Fruit fly (Drosophila melanogaster) whole organism, pupa: ENCODE results near the gene CG9175.
A peak's percentile ranks its signal among the peaks of the same experiment; 100 is the strongest.

Experiments
- CG10348 ChIP-seq: fragments of 200-800 bp; sonication (Bioruptor generic); IDR thresholded peaks from 2 replicates; pipeline ENCODE4 v1.3.6; 2022; ENCODE audit warnings: missing biosample characterization, missing genetic modification characterization
- CG12605 ChIP-seq: fragments of 200-800 bp; sonication (Bioruptor generic); IDR thresholded peaks from 2 replicates; pipeline ENCODE4 v1.3.6; 2022; ENCODE audit warnings: missing biosample characterization, missing genetic modification characterization
- CG13204 ChIP-seq: fragments of 200-800 bp; sonication (Bioruptor generic); optimal IDR thresholded peaks from 2 replicates; lab custom pipeline; 2018; ENCODE audit warnings: missing biosample characterization, mild to moderate bottlenecking, missing genetic modification characterization, moderate library complexity
- CG14655 ChIP-seq: fragments of 200-800 bp; sonication (Bioruptor generic); optimal IDR thresholded peaks from 3 replicates; lab custom pipeline; 2017; ENCODE audit warnings: mild to moderate bottlenecking, missing biosample characterization, missing genetic modification reagents, missing genetic modification characterization
- CG15710 ChIP-seq: fragments of 200-800 bp; sonication (Bioruptor generic); optimal IDR thresholded peaks from 2 replicates; lab custom pipeline; 2018; ENCODE audit warnings: missing biosample characterization, mild to moderate bottlenecking, missing genetic modification characterization, moderate library complexity
- CG17806 ChIP-seq: fragments of 200-800 bp; sonication (Bioruptor generic); optimal IDR thresholded peaks from 2 replicates; lab custom pipeline; 2018; ENCODE audit warnings: missing biosample characterization, mild to moderate bottlenecking, missing genetic modification characterization, moderate library complexity
- CG32121 ChIP-seq: fragments of 200-800 bp; sonication (Bioruptor generic); IDR thresholded peaks from 2 replicates; pipeline ENCODE4 v1.3.6; 2022; ENCODE audit warnings: missing biosample characterization, missing genetic modification characterization
- CG34367 ChIP-seq: fragments of 200-800 bp; sonication (Bioruptor generic); optimal IDR thresholded peaks from 2 replicates; lab custom pipeline; 2018; ENCODE audit warnings: missing biosample characterization, mild to moderate bottlenecking, missing genetic modification characterization
- CG4496 ChIP-seq: fragments of 200-800 bp; sonication (Bioruptor generic); IDR thresholded peaks from 3 replicates; pipeline ENCODE4 v1.3.6; 2022; ENCODE audit warnings: missing biosample characterization, missing genetic modification characterization
- CG8159 ChIP-seq: fragments of 200-800 bp; sonication (Bioruptor generic); optimal IDR thresholded peaks from 3 replicates; lab custom pipeline; 2018; ENCODE audit warnings: missing biosample characterization, mild to moderate bottlenecking, missing genetic modification characterization, moderate library complexity
- CG8301 ChIP-seq: fragments of 200-800 bp; sonication (Bioruptor generic); optimal IDR thresholded peaks from 2 replicates; lab custom pipeline; 2018; ENCODE audit warnings: missing biosample characterization, mild to moderate bottlenecking, missing genetic modification characterization
- CG9948 ChIP-seq: fragments of 200-800 bp; sonication (Bioruptor generic); optimal IDR thresholded peaks from 2 replicates; lab custom pipeline; 2018; ENCODE audit warnings: missing biosample characterization, mild to moderate bottlenecking, missing genetic modification characterization, moderate library complexity
- D1 ChIP-seq: fragments of 200-800 bp; sonication (Bioruptor generic); optimal IDR thresholded peaks from 2 replicates; lab custom pipeline; 2018; ENCODE audit warnings: missing biosample characterization, mild to moderate bottlenecking, missing genetic modification characterization, moderate library complexity
- EcR ChIP-seq: fragments of 200-800 bp; sonication (Bioruptor generic); optimal IDR thresholded peaks from 3 replicates; lab custom pipeline; 2019; ENCODE audit warnings: missing biosample characterization, missing genetic modification characterization, mild to moderate bottlenecking, moderate library complexity, missing genetic modification reagents
- Ets98B ChIP-seq: fragments of 200-800 bp; sonication (Bioruptor generic); IDR thresholded peaks from 2 replicates; pipeline ENCODE4 v1.3.6; 2022; ENCODE audit warnings: missing biosample characterization, missing genetic modification characterization
- Pif1A ChIP-seq: fragments of 200-800 bp; sonication (Bioruptor generic); optimal IDR thresholded peaks from 3 replicates; lab custom pipeline; 2016; ENCODE audit warnings: missing biosample characterization, missing genetic modification characterization
- Pif1B ChIP-seq: fragments of 200-800 bp; sonication (Bioruptor generic); optimal IDR thresholded peaks from 3 replicates; lab custom pipeline; 2016; ENCODE audit warnings: missing biosample characterization, missing genetic modification characterization
- Snoo ChIP-seq: fragments of 200-800 bp; sonication (Bioruptor generic); optimal IDR thresholded peaks from 3 replicates; lab custom pipeline; 2017; ENCODE audit warnings: missing biosample characterization, mild to moderate bottlenecking, missing genetic modification characterization, inconsistent platforms
- fd96Ca ChIP-seq: fragments of 200-800 bp; sonication (Bioruptor generic); IDR thresholded peaks from 3 replicates; pipeline ENCODE4 v1.3.6; 2022; ENCODE audit warnings: missing biosample characterization, missing genetic modification characterization
- gl ChIP-seq: fragments of 200-800 bp; sonication (Bioruptor generic); optimal IDR thresholded peaks from 2 replicates; lab custom pipeline; 2018; ENCODE audit warnings: missing biosample characterization, mild to moderate bottlenecking, missing genetic modification characterization
- rn ChIP-seq: fragments of 200-800 bp; sonication (Bioruptor generic); IDR thresholded peaks from 2 replicates; pipeline ENCODE4 v1.3.6; 2022; ENCODE audit warnings: missing biosample characterization, missing genetic modification characterization

Gene CG9175

dm6 chr2L:6081134-6081832, 17.5 kb downstream of the CG9175 start:
- TF ChIP-seq CG13204 (GFP tag; lab: Kevin White, UChicago) (no peak), Snoo (tag; lab: Kevin White, UChicago) (peak; percentile 30), D1 (tag; lab: Kevin White, UChicago) (no peak), rn (GFP tag; lab: Robert Waterston, UW) (no peak), gl (no peak), fd96Ca (no peak), CG15710 (tag; lab: Kevin White, UChicago) (no peak), EcR (GFP tag; lab: Kevin White, UChicago) (peak; percentile 60), CG12605 (no peak), CG10348 (no peak), CG4496 (GFP tag; lab: Robert Waterston, UW) (peak; percentile 42; the same call in 1 of the 3 replicates), CG9948 (tag; lab: Kevin White, UChicago) (no peak), Pif1B (GFP tag; lab: Kevin White, UChicago) (no peak), CG8301 (tag; lab: Kevin White, UChicago) (no peak)

- TF ChIP-seq fd96Ca (0 out of 3 replicates have a peak, but pooled peaks have one; percentile 23), CG4496 (GFP tag; lab: Robert Waterston, UW) (0 out of 3 replicates have a peak, but pooled peaks have one; percentile 38), EcR (GFP tag; lab: Kevin White, UChicago) (no peak)
Observed at dm6 chr2L:6080329-6080728, 18.4 kb downstream of the CG9175 start.

dm6 chr2L:6078757-6079351, 19.9 kb downstream of the CG9175 start:
- TF ChIP-seq CG15710 (tag; lab: Kevin White, UChicago) (no peak), CG32121 (GFP tag; lab: Robert Waterston, UW) (peak; percentile 75), CG14655 (GFP tag; lab: Kevin White, UChicago) (no peak), CG8301 (tag; lab: Kevin White, UChicago) (peak; percentile 5), EcR (GFP tag; lab: Kevin White, UChicago) (peak; percentile 100), Pif1B (GFP tag; lab: Kevin White, UChicago) (no peak), CG12605 (no peak), D1 (tag; lab: Kevin White, UChicago) (no peak), Ets98B (GFP tag; lab: Robert Waterston, UW) (peak; percentile 47; the same call in 1 of the 2 replicates), rn (GFP tag; lab: Robert Waterston, UW) (no peak), CG13204 (GFP tag; lab: Kevin White, UChicago) (peak; percentile 72), CG10348 (no peak), fd96Ca (peak; percentile 29; the same call in 1 of the 3 replicates), CG34367 (tag; lab: Kevin White, UChicago) (no peak), CG9948 (tag; lab: Kevin White, UChicago) (no peak), Snoo (tag; lab: Kevin White, UChicago) (peak; percentile 56), CG8159 (tag; lab: Kevin White, UChicago) (no peak), CG17806 (no peak), gl (peak; percentile 1), CG4496 (GFP tag; lab: Robert Waterston, UW) (peak; percentile 57), Pif1A (no peak)

dm6 chr2L:6077632-6078031, 21.1 kb downstream of the CG9175 start:
- TF ChIP-seq Ets98B (GFP tag; lab: Robert Waterston, UW) (no peak), Pif1A (no peak), CG8159 (tag; lab: Kevin White, UChicago) (no peak), CG34367 (tag; lab: Kevin White, UChicago) (no peak), CG14655 (GFP tag; lab: Kevin White, UChicago) (no peak), fd96Ca (no peak), CG10348 (no peak), CG4496 (GFP tag; lab: Robert Waterston, UW) (no peak), D1 (tag; lab: Kevin White, UChicago) (no peak), CG8301 (tag; lab: Kevin White, UChicago) (no peak), Snoo (tag; lab: Kevin White, UChicago) (no peak), CG12605 (no peak), EcR (GFP tag; lab: Kevin White, UChicago) (no peak), Pif1B (GFP tag; lab: Kevin White, UChicago) (no peak), CG15710 (tag; lab: Kevin White, UChicago) (no peak), CG17806 (no peak)

dm6 chr2L:6076829-6077364, 21.9 kb downstream of the CG9175 start:
- TF ChIP-seq fd96Ca (no peak), CG9948 (tag; lab: Kevin White, UChicago) (no peak), CG10348 (no peak), Snoo (tag; lab: Kevin White, UChicago) (no peak), CG4496 (GFP tag; lab: Robert Waterston, UW) (no peak), CG34367 (tag; lab: Kevin White, UChicago) (no peak), gl (no peak), EcR (GFP tag; lab: Kevin White, UChicago) (no peak), CG12605 (no peak), CG8301 (tag; lab: Kevin White, UChicago) (no peak), CG17806 (no peak), CG8159 (tag; lab: Kevin White, UChicago) (no peak), CG13204 (GFP tag; lab: Kevin White, UChicago) (no peak), Ets98B (GFP tag; lab: Robert Waterston, UW) (no peak), D1 (tag; lab: Kevin White, UChicago) (no peak), rn (GFP tag; lab: Robert Waterston, UW) (no peak)
- TF ChIP-seq, all 21 proteins: peak for 0
